Worm (Caenorhabditis elegans): ENCODE data around the gene F55A4.13.
A peak's percentile ranks its signal among the peaks of the same experiment; 100 is the strongest.

Gene F55A4.13

ce11 chrX:1012385-1012866 lies 4.9 kb downstream of the F55A4.13 start (continued):
- no peak for TF ChIP-seq daf-12 (tag; optimal IDR thresholded peaks at IDR 0.05)
- no peak for TF ChIP-seq ztf-7 (tag; optimal IDR thresholded peaks at IDR 0.05)
- TF ChIP-seq fos-1 (tag; optimal IDR thresholded peaks at IDR 0.05), result no peak
- TF ChIP-seq ces-1 (GFP tag; optimal IDR thresholded peaks at IDR 0.05), result no peak
- TF ChIP-seq dmd-8 (GFP tag; IDR thresholded peaks at IDR 0.05), result no peak
- TF ChIP-seq nhr-10 (tag; optimal IDR thresholded peaks at IDR 0.05), result no peak
- TF ChIP-seq nhr-6 (tag; optimal IDR thresholded peaks at IDR 0.05), result no peak
- peak; percentile 12; the same call in 1 of the 2 replicates for TF ChIP-seq ctbp-1 (GFP tag; IDR thresholded peaks at IDR 0.05)
- TF ChIP-seq unc-62 (GFP tag; optimal IDR thresholded peaks at IDR 0.05 in 1 of 2), result no peak
- TF ChIP-seq unc-62 (tag; optimal IDR thresholded peaks at IDR 0.05), result no peak
- TF ChIP-seq ceh-44 (GFP tag; IDR thresholded peaks at IDR 0.05), result no peak
- TF ChIP-seq Y105C5A.15 (GFP tag; IDR thresholded peaks at IDR 0.05), result 0 out of 2 replicates have a peak, but pooled peaks have one; percentile 43
- TF ChIP-seq nhr-42 (GFP tag; IDR thresholded peaks at IDR 0.05), result peak; percentile 40; the same call in 1 of the 2 replicates
- TF ChIP-seq Y48G9A.11 (GFP tag; IDR thresholded peaks at IDR 0.05), result no peak
- TF ChIP-seq pqm-1 (tag; optimal IDR thresholded peaks at IDR 0.05), result no peak
- no peak for TF ChIP-seq cey-2 (tag; optimal IDR thresholded peaks at IDR 0.05; ENCODE audit: borderline replicate concordance, insufficient read depth)
- no peak for TF ChIP-seq nhr-11 (tag; optimal IDR thresholded peaks at IDR 0.05)
- no peak for TF ChIP-seq ceh-32 (tag; optimal IDR thresholded peaks at IDR 0.05; ENCODE audit: poor library complexity)
- no peak for TF ChIP-seq zag-1 (tag; optimal IDR thresholded peaks at IDR 0.05)
- no peak for TF ChIP-seq nhr-41 (GFP tag; IDR thresholded peaks at IDR 0.05)
- TF ChIP-seq aly-2 (tag; optimal IDR thresholded peaks at IDR 0.05), result no peak
- no peak for TF ChIP-seq unc-130 (GFP tag; optimal IDR thresholded peaks at IDR 0.05)
- no peak for TF ChIP-seq jun-1 (tag; optimal IDR thresholded peaks at IDR 0.05)

ce11 chrX:1010627-1011452 lies 6.5 kb downstream of the F55A4.13 start:
- TF ChIP-seq nhr-102 (tag; optimal IDR thresholded peaks at IDR 0.05), result peak; percentile 60
- TF ChIP-seq ceh-28 (tag; optimal IDR thresholded peaks at IDR 0.05), result no peak
- peak; percentile 92 for TF ChIP-seq hlh-30 (tag; optimal IDR thresholded peaks at IDR 0.05; ENCODE audit: insufficient read depth)
- no peak for TF ChIP-seq attf-4 (tag; optimal IDR thresholded peaks at IDR 0.05)
- TF ChIP-seq daf-8 (GFP tag; IDR thresholded peaks at IDR 0.05), result no peak
- TF ChIP-seq mes-2 (tag; optimal IDR thresholded peaks at IDR 0.05; ENCODE audit: poor library complexity, severe bottlenecking), result peak; percentile 63
- peak; percentile 19 for TF ChIP-seq aha-1 (tag)
- 0 out of 2 replicates have a peak, but pooled peaks have one; percentile 40 for TF ChIP-seq D1046.2 (GFP tag; IDR thresholded peaks at IDR 0.05)
- TF ChIP-seq ceh-32 (tag; optimal IDR thresholded peaks at IDR 0.05; ENCODE audit: poor library complexity), result no peak
- 0 out of 2 replicates have a peak, but pooled peaks have one; percentile 56 for TF ChIP-seq daf-19 (GFP tag; conservative IDR thresholded peaks at IDR 0.05)
- TF ChIP-seq dpl-1 (GFP tag; optimal IDR thresholded peaks at IDR 0.05), result no peak
- peak; percentile 51 for TF ChIP-seq ztf-7 (tag; optimal IDR thresholded peaks at IDR 0.05)
- TF ChIP-seq daf-16 (GFP tag; optimal IDR thresholded peaks at IDR 0.05), result peak in 1 of 2 experiments; percentile 1
- peak; percentile 92 for TF ChIP-seq daf-16 (tag; optimal IDR thresholded peaks at IDR 0.05)
- peak; percentile 17 for TF ChIP-seq lin-13 (GFP tag; optimal IDR thresholded peaks at IDR 0.05)
- TF ChIP-seq mdl-1 (tag; optimal IDR thresholded peaks at IDR 0.05), result peak in 1 of 2 experiments; percentile 41
- peak; percentile 42; the same call in 1 of the 2 replicates for TF ChIP-seq mdt-29 (GFP tag; IDR thresholded peaks at IDR 0.05)
- TF ChIP-seq F26F4.8 (GFP tag; conservative IDR thresholded peaks at IDR 0.05), result no peak
- TF ChIP-seq nhr-111 (GFP tag; optimal IDR thresholded peaks at IDR 0.05), result no peak
- no peak for TF ChIP-seq nhr-25 (tag; optimal IDR thresholded peaks at IDR 0.05; ENCODE audit: borderline replicate concordance, insufficient read depth)
- TF ChIP-seq fkh-10 (GFP tag; optimal IDR thresholded peaks at IDR 0.05), result no peak
- TF ChIP-seq aly-2 (tag; optimal IDR thresholded peaks at IDR 0.05), result no peak
- TF ChIP-seq set-16 (GFP tag; IDR thresholded peaks at IDR 0.05), result peak; percentile 78
- TF ChIP-seq daf-12 (tag; optimal IDR thresholded peaks at IDR 0.05), result no peak
- TF ChIP-seq skn-1 (tag; optimal IDR thresholded peaks at IDR 0.05), result no peak
- peak; percentile 64; the same call in 1 of the 2 replicates for TF ChIP-seq zfp-3 (GFP tag; conservative IDR thresholded peaks at IDR 0.05)
- no peak for TF ChIP-seq lin-39 (tag; optimal IDR thresholded peaks at IDR 0.05)
- TF ChIP-seq F37D6.2 (tag; optimal IDR thresholded peaks at IDR 0.05), result no peak
- TF ChIP-seq nhr-42 (GFP tag; IDR thresholded peaks at IDR 0.05), result no peak
- no peak for TF ChIP-seq F44E2.7 (GFP tag; IDR thresholded peaks at IDR 0.05)
- 0 out of 2 replicates have a peak, but pooled peaks have one; percentile 27 for TF ChIP-seq ctbp-1 (GFP tag; IDR thresholded peaks at IDR 0.05)

Data from whole organism, L4 larva.